Worm (Caenorhabditis elegans) whole organism, young adult: ENCODE measurements around the gene Y42A5A.5.

Source experiments
- aptf-2 ChIP-seq: fragments of 200-800 bp; sonication (Bioruptor generic); conservative IDR thresholded peaks from 2 replicates; pipeline ENCODE4 v1.3.6; 2022; ENCODE audit warnings: missing genetic modification reagents, missing genetic modification characterization, missing compliant biosample characterization
- egl-44 ChIP-seq: fragments of 200-800 bp; sonication (Bioruptor generic); IDR thresholded peaks from 2 replicates; pipeline ENCODE4 v1.3.6; 2022; ENCODE audit warnings: missing genetic modification reagents, missing genetic modification characterization, missing compliant biosample characterization
- gei-17 ChIP-seq: fragments of 200-800 bp; sonication (Bioruptor generic); optimal IDR thresholded peaks from 2 replicates; lab custom pipeline; 2018; ENCODE audit warnings: mild to moderate bottlenecking, missing genetic modification characterization, missing compliant biosample characterization
- him-1 ChIP-seq: sonication (generic microtip); optimal IDR thresholded peaks from 2 replicates; lab custom pipeline; 2016; ENCODE audit warnings: missing genotype, missing genetic modification reagents, missing genetic modification characterization, missing compliant biosample characterization
- lin-26 ChIP-seq: fragments of 200-800 bp; sonication (Bioruptor generic); IDR thresholded peaks from 2 replicates; pipeline ENCODE4 v1.3.6; 2022; ENCODE audit warnings: missing genetic modification reagents, missing genetic modification characterization, missing compliant biosample characterization
- snpc-4 ChIP-seq, 5 experiments: fragments of 150-350 bp in 1 of 5; sonication (generic microtip) in 4 of 5; optimal IDR thresholded peaks; 2 replicates each; lab custom pipeline; 2014 to 2018; ENCODE audit warnings: missing genetic modification characterization in 5 of 5, missing biosample characterization in 3 of 5, antibody characterized with exemption in 2 of 5, mild to moderate bottlenecking in 2 of 5, missing compliant biosample characterization in 2 of 5, missing genotype in 2 of 5, moderate library complexity in 2 of 5, missing genetic modification reagents in 1 of 5

- TF ChIP-seq snpc-4 (GFP tag; optimal IDR thresholded peaks at IDR 0.05; lab: Kevin White, UChicago) = no peak
- TF ChIP-seq snpc-4 (tag; optimal IDR thresholded peaks at IDR 0.05; lab: Kevin White, UChicago) = no peak
- TF ChIP-seq lin-26 (GFP tag; lab: Robert Waterston, UW) = no peak
- no peak for TF ChIP-seq aptf-2
- no peak for TF ChIP-seq egl-44
- TF ChIP-seq gei-17 (GFP tag; lab: Kevin White, UChicago) = no peak
- no peak for TF ChIP-seq him-1 (tag; lab: Kevin White, UChicago)
These were observed 29.0 kb downstream of the Y42A5A.5 start, which contains the start of gene act-1 for ce11 chrV:11080345-11081102.
